Worm (Caenorhabditis elegans): ENCODE measurements around the gene cyp-42A1.

cyp-42A1 gene

ce11 chrV:18937578-18937977, 25.7 kb downstream of the cyp-42A1 start:
- TF ChIP-seq ets-7 (tag; optimal IDR thresholded peaks at IDR 0.05): no peak

ce11 chrV:18940341-18940740, 28.5 kb downstream of the cyp-42A1 start, which contains the start of gene Y80D3A.8:
Gene Y80D3A.8, plus strand, starts transcription at chrV:18940641.
- no peak for TF ChIP-seq B0310.2 (tag; optimal IDR thresholded peaks at IDR 0.05)
- no peak for TF ChIP-seq F13C5.2 (tag; optimal IDR thresholded peaks at IDR 0.05)
- no peak for TF ChIP-seq hmg-4 (GFP tag; optimal IDR thresholded peaks at IDR 0.05)

ce11 chrV:18957267-18957843, 45.5 kb downstream of the cyp-42A1 start, which contains the start of gene hrg-10:
Gene hrg-10, minus strand, starts transcription at chrV:18957317.
- no peak for TF ChIP-seq F13C5.2 (tag; optimal IDR thresholded peaks at IDR 0.05)
- no peak for TF ChIP-seq scrt-1 (GFP tag; IDR thresholded peaks at IDR 0.05)
- TF ChIP-seq tbx-11 (GFP tag; IDR thresholded peaks at IDR 0.05): no peak
- TF ChIP-seq ceh-13 (GFP tag; optimal IDR thresholded peaks at IDR 0.05): no peak
- TF ChIP-seq ama-1 (optimal IDR thresholded peaks at IDR 0.05): no peak

- TF ChIP-seq aly-1 (tag; optimal IDR thresholded peaks at IDR 0.05): no peak
- TF ChIP-seq scrt-1 (GFP tag; IDR thresholded peaks at IDR 0.05): no peak
- no peak for TF ChIP-seq tbx-37 (GFP tag; conservative IDR thresholded peaks at IDR 0.05)
- no peak for TF ChIP-seq ama-1 (optimal IDR thresholded peaks at IDR 0.05)
- no peak for TF ChIP-seq sea-1 (GFP tag; conservative IDR thresholded peaks at IDR 0.05)
- no peak for TF ChIP-seq ceh-13 (GFP tag; optimal IDR thresholded peaks at IDR 0.05)
- TF ChIP-seq hnd-1 (tag; optimal IDR thresholded peaks at IDR 0.05): no peak
- no peak for TF ChIP-seq flt-1 (GFP tag; IDR thresholded peaks at IDR 0.05)
- no peak for TF ChIP-seq hmbx-1 (tag; optimal IDR thresholded peaks at IDR 0.05)
- no peak for TF ChIP-seq pes-1 (GFP tag; IDR thresholded peaks at IDR 0.05)
Observed at ce11 chrV:18960072-18960471, 48.2 kb downstream of the cyp-42A1 start, which contains the start of gene ztf-20. Gene ztf-20, minus strand, starts transcription at chrV:18960172.

ce11 chrV:18967479-18968056, 55.7 kb downstream of the cyp-42A1 start, which contains the start of gene Y39B6A.43:
Gene Y39B6A.43, minus strand, starts transcription at chrV:18967829.
- TF ChIP-seq F13C5.2 (tag; optimal IDR thresholded peaks at IDR 0.05): peak; percentile 87
- TF ChIP-seq tbx-37 (GFP tag; conservative IDR thresholded peaks at IDR 0.05): 0 out of 2 replicates have a peak, but pooled peaks have one; percentile 26
- TF ChIP-seq B0310.2 (tag; optimal IDR thresholded peaks at IDR 0.05): peak; percentile 6
- peak; percentile 28 for TF ChIP-seq hmg-4 (GFP tag; optimal IDR thresholded peaks at IDR 0.05)
- TF ChIP-seq tra-4 (tag; optimal IDR thresholded peaks at IDR 0.05): no peak
- TF ChIP-seq pes-1 (GFP tag; IDR thresholded peaks at IDR 0.05): peak; percentile 54
- TF ChIP-seq flt-1 (GFP tag; IDR thresholded peaks at IDR 0.05): peak; percentile 61; the same call in 1 of the 2 replicates
- no peak for TF ChIP-seq ceh-36 (tag; optimal IDR thresholded peaks at IDR 0.05)
